Fruit fly (Drosophila melanogaster) Kc167 (cell line): Measurements from ENCODE around the gene CG10702.

Experiments
- psq ChIP-seq: fragments of >200 bp; optimal IDR thresholded peaks from 2 replicates; lab custom pipeline; 2017; ENCODE audit warnings: missing external identifiers
- ttk ChIP-seq: sonication (Bioruptor generic); optimal IDR thresholded peaks from 2 replicates; lab custom pipeline; 2017; ENCODE audit warnings: missing external identifiers

- no peak for TF ChIP-seq psq (lab: Kevin White, UChicago)
- no peak for TF ChIP-seq ttk (lab: Kevin White, UChicago)
Measured at dm6 chr2L:19019160-19019592, 50.5 kb downstream of the CG10702 start.
